Worm (Caenorhabditis elegans) whole organism, L2 larva: ENCODE data around the gene C06A8.8.

Experiments
- egl-27 ChIP-seq: sonication (generic microtip); optimal IDR thresholded peaks from 3 replicates; lab custom pipeline; 2017; ENCODE audit warnings: missing biosample characterization, missing genetic modification reagents, missing genetic modification characterization
- lin-13 ChIP-seq: fragments of 150-350 bp; optimal IDR thresholded peaks from 2 replicates; lab custom pipeline; 2014; ENCODE audit warnings: missing biosample characterization, missing genetic modification reagents, missing genetic modification characterization
- mdl-1 ChIP-seq, 2 experiments: fragments of 150-350 bp in 1 of 2; sonication (generic microtip) in 1 of 2; optimal IDR thresholded peaks; 2 replicates each; lab custom pipeline; 2017; ENCODE audit warnings: missing biosample characterization in 2 of 2, missing genetic modification characterization in 2 of 2
- nhr-10 ChIP-seq: sonication (generic microtip); optimal IDR thresholded peaks from 2 replicates; lab custom pipeline; 2017; ENCODE audit warnings: missing biosample characterization, missing genetic modification characterization
- nhr-129 ChIP-seq: fragments of 150-350 bp; optimal IDR thresholded peaks from 2 replicates; lab custom pipeline; 2014; ENCODE audit warnings: missing biosample characterization, missing genetic modification characterization
- snpc-4 ChIP-seq: fragments of 150-350 bp; optimal IDR thresholded peaks from 2 replicates; lab custom pipeline; 2014; ENCODE audit warnings: missing biosample characterization, missing genetic modification characterization
- zag-1 ChIP-seq: fragments of 150-350 bp; optimal IDR thresholded peaks from 2 replicates; lab custom pipeline; 2014; ENCODE audit warnings: missing biosample characterization, missing genetic modification characterization

ce11 chrII:7816163-7816776 lies 44.5 kb upstream of the C06A8.8 start, which contains the start of gene cki-2:
- TF ChIP-seq lin-13 (GFP tag; lab: Kevin White, UChicago) (no peak), zag-1 (tag; lab: Kevin White, UChicago) (no peak), egl-27 (no peak), nhr-10 (no peak), nhr-129 (no peak), snpc-4 (tag; lab: Kevin White, UChicago) (no peak), mdl-1 (tag; optimal IDR thresholded peaks at IDR 0.05; lab: Kevin White, UChicago) (no peak)
